Worm (Caenorhabditis elegans) whole organism, early embryonic: ENCODE results near the gene tufm-1.
"Not testable (repeated sequence)": the region's sequence is repeated elsewhere in the genome, so short reads cannot be mapped to it uniquely, and the experiment has no call there.

Source experiments
- ceh-36 ChIP-seq: sonication (generic microtip); optimal IDR thresholded peaks from 2 replicates; lab custom pipeline; 2016; ENCODE audit warnings: missing genetic modification characterization, inconsistent platforms, missing compliant biosample characterization
- hmg-4 ChIP-seq: fragments of 200-800 bp; sonication (Bioruptor generic); optimal IDR thresholded peaks from 2 replicates; lab custom pipeline; 2018; ENCODE audit warnings: mild to moderate bottlenecking, missing genetic modification characterization, missing compliant biosample characterization
- sea-1 ChIP-seq: fragments of 200-800 bp; sonication (Bioruptor generic); conservative IDR thresholded peaks from 2 replicates; pipeline ENCODE4 v1.3.6; 2022; ENCODE audit warnings: missing genetic modification characterization, missing compliant biosample characterization
- tbx-11 ChIP-seq: fragments of 200-800 bp; sonication (Bioruptor generic); IDR thresholded peaks from 2 replicates; pipeline ENCODE4 v1.3.6; 2022; ENCODE audit warnings: missing genetic modification characterization, missing compliant biosample characterization

DNA sequence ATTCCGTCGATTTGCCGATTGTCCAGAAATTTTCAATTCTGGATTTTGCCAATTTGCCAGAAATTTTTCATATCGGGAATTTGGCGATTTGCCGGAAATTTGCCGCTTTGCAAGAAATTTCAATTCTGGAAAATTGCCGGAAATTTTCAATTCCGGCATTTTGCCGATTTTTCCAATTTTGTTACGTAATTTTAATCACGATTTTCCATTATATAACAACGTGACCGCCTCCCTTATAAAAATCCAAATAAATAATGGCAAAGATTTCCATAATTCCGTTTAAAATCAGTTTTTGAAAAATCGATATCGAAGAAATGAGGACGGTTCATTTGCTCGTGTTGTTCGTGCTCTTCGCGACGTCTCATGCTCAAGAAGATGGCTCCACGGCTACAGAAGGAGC lies 32.0 kb upstream of the tufm-1 start, which contains the start of gene H34I24.1:
- TF ChIP-seq sea-1 (GFP tag; lab: Robert Waterston, UW); tbx-11 (GFP tag; lab: Robert Waterston, UW); hmg-4 (GFP tag; lab: Kevin White, UChicago); ceh-36 (tag; lab: Kevin White, UChicago): not testable (repeated sequence)
